Worm (Caenorhabditis elegans): ENCODE data around the gene Y38E10A.14.

Gene Y38E10A.14

ce11 chrII:12619288-12619687, 5.0 kb downstream of the Y38E10A.14 start, which contains the start of gene nspe-2:
Gene nspe-2, minus strand, starts transcription at chrII:12619388.
- TF ChIP-seq dox-1 (GFP tag; IDR thresholded peaks at IDR 0.05) (no peak), lin-35 (GFP tag; optimal IDR thresholded peaks at IDR 0.05) (no peak), somi-1 (GFP tag; optimal IDR thresholded peaks at IDR 0.05) (no peak), ama-1 (optimal IDR thresholded peaks at IDR 0.05) (no peak), ama-1 (GFP tag; optimal IDR thresholded peaks at IDR 0.05) (no peak), hmg-20 (GFP tag; IDR thresholded peaks at IDR 0.05) (no peak), ceh-27 (GFP tag; optimal IDR thresholded peaks at IDR 0.05) (no peak), K11D2.4 (GFP tag; IDR thresholded peaks at IDR 0.05) (no peak), ztf-26 (tag; optimal IDR thresholded peaks at IDR 0.05) (no peak)

DNA sequence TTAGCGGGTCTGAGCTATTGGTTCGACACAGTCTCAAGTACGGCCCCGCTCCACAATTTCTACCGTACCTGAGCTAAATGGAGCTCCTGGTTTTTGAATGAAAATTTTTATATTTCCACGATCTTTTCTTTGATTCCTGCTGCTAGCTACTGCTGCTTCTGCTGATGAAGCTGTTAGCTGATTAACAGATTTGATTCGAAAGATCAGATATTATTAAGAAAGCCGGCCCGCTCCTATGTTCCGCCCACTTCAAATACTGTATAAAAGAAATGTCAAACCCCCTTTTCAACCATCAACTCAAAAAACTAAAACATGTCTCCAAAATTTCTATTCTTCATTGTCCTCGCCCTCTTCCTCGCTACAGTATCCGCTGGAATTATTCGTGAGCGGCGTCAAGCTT, 6.7 kb downstream of the Y38E10A.14 start, which contains the start of gene nspe-3:
Gene nspe-3 (plus strand): TSS at position 301 of the 400 bp plus-strand sequence.
- TF ChIP-seq ztf-26 (tag; optimal IDR thresholded peaks at IDR 0.05): no peak
- TF ChIP-seq hlh-26 (GFP tag; conservative IDR thresholded peaks at IDR 0.05): no peak
- no peak for TF ChIP-seq Y79H2A.3 (GFP tag; conservative IDR thresholded peaks at IDR 0.05)

DNA sequence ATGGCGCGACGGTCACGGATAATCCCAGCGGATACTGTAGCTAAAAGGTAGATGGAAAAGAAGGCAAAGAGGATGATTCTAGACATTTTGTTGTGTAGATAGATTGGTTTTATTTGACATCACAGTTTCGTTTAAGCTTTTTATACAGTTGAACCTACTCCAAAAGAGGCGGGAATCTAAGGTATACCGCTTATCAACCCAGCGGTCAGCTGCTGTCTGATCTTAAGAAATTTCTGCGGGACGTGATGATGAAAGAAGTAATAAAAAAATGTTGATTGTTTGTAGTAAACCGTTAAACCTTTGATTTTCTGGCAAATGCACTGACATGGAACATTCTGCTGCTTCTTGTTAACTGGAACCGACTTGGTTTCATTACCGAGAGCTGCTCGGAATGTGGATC, 8.3 kb downstream of the Y38E10A.14 start, which contains the start of gene nspe-6:
Gene nspe-6 (minus strand): TSS at position 101 of the 400 bp plus-strand sequence.
- TF ChIP-seq rpc-1 (optimal IDR thresholded peaks at IDR 0.05): no peak
- TF ChIP-seq rpc-1 (tag; optimal IDR thresholded peaks at IDR 0.05): no peak
- TF ChIP-seq him-1 (tag; optimal IDR thresholded peaks at IDR 0.05): no peak
- TF ChIP-seq F33H1.4 (GFP tag; IDR thresholded peaks at IDR 0.05): no peak
- no peak for TF ChIP-seq F10E7.11 (tag; optimal IDR thresholded peaks at IDR 0.05)
- no peak for TF ChIP-seq fkh-3 (tag; optimal IDR thresholded peaks at IDR 0.05)
- no peak for TF ChIP-seq hmg-20 (GFP tag; IDR thresholded peaks at IDR 0.05)
- no peak for TF ChIP-seq hlh-12 (tag; optimal IDR thresholded peaks at IDR 0.05)
- TF ChIP-seq sdz-38 (tag; optimal IDR thresholded peaks at IDR 0.05): no peak
- TF ChIP-seq Y67H2A.10 (GFP tag; conservative IDR thresholded peaks at IDR 0.05): no peak
- no peak for TF ChIP-seq Y56A3A.18 (GFP tag; IDR thresholded peaks at IDR 0.05)
- TF ChIP-seq cebp-1 (GFP tag; IDR thresholded peaks at IDR 0.05): no peak
- no peak for TF ChIP-seq cebp-1 (tag; optimal IDR thresholded peaks at IDR 0.05)
- no peak for TF ChIP-seq ztf-26 (tag; optimal IDR thresholded peaks at IDR 0.05)
- no peak for TF ChIP-seq nfya-2 (GFP tag; IDR thresholded peaks at IDR 0.05)
- TF ChIP-seq bed-2 (GFP tag; IDR thresholded peaks at IDR 0.05): no peak
- TF ChIP-seq Y53F4B.3 (GFP tag; IDR thresholded peaks at IDR 0.05): no peak

- TF ChIP-seq xnd-1 (tag; optimal IDR thresholded peaks at IDR 0.05) (no peak), K12H6.12 (tag; optimal IDR thresholded peaks at IDR 0.05) (no peak), egrh-3 (GFP tag; IDR thresholded peaks at IDR 0.05) (no peak), C06A6.2 (GFP tag; conservative IDR thresholded peaks at IDR 0.05) (no peak), akir-1 (GFP tag; optimal IDR thresholded peaks at IDR 0.05) (no peak), madf-10 (tag; optimal IDR thresholded peaks at IDR 0.05) (no peak)
These were observed 8.9 kb downstream of the Y38E10A.14 start for ce11 chrII:12615413-12615812.

DNA sequence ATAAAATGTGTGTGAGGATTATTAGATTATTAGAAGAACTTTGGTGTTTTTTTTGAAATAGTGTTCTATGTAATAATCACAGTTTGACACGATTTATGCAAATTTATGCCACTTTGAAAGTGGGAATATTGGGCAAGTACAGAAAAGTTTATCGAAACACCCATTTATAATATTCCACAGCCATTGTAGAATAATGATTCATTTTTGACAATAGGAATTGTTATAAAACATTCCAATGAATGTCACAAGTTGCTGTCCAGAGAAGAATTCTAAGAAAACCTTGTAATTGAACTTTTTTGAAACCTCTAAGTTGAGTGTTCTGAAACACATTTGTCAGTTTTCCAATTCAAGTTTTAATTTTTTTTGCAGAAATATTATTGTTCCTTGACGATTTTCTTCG, 12.1 kb downstream of the Y38E10A.14 start, which contains the start of gene nspe-4:
Gene nspe-4 (plus strand): TSS at position 301 of the 400 bp plus-strand sequence.
- no peak for TF ChIP-seq dpff-1 (tag; optimal IDR thresholded peaks at IDR 0.05)
- no peak for TF ChIP-seq C17E4.6 (GFP tag; IDR thresholded peaks at IDR 0.05)
- TF ChIP-seq unc-130 (GFP tag; optimal IDR thresholded peaks at IDR 0.05): no peak
- TF ChIP-seq rpc-1 (optimal IDR thresholded peaks at IDR 0.05): no peak
- TF ChIP-seq rpc-1 (tag; optimal IDR thresholded peaks at IDR 0.05): no peak
- no peak for TF ChIP-seq Y79H2A.3 (GFP tag; conservative IDR thresholded peaks at IDR 0.05)
- TF ChIP-seq akir-1 (GFP tag; optimal IDR thresholded peaks at IDR 0.05): no peak
- TF ChIP-seq snpc-1.1 (tag; optimal IDR thresholded peaks at IDR 0.05; ENCODE audit: insufficient read depth): no peak
- TF ChIP-seq somi-1 (GFP tag; optimal IDR thresholded peaks at IDR 0.05): no peak
- no peak for TF ChIP-seq nfyb-1 (GFP tag; IDR thresholded peaks at IDR 0.05)
- TF ChIP-seq B0035.1 (tag; optimal IDR thresholded peaks at IDR 0.05): no peak
- no peak for TF ChIP-seq ccch-3 (GFP tag; optimal IDR thresholded peaks at IDR 0.05)
- TF ChIP-seq bed-2 (GFP tag; IDR thresholded peaks at IDR 0.05): no peak
- no peak for TF ChIP-seq madf-6 (GFP tag; IDR thresholded peaks at IDR 0.05)
- TF ChIP-seq Y53G8AR.9 (GFP tag; conservative IDR thresholded peaks at IDR 0.05): no peak
- no peak for TF ChIP-seq mel-28 (tag; optimal IDR thresholded peaks at IDR 0.05; ENCODE audit: borderline replicate concordance)
- no peak for TF ChIP-seq hsf-1 (GFP tag; IDR thresholded peaks at IDR 0.05)
- no peak for TF ChIP-seq ztf-28 (GFP tag; IDR thresholded peaks at IDR 0.05)

All from whole organism, young adult.